Fruit fly (Drosophila melanogaster) whole organism, embryonic: ENCODE data around the gene CG3999.

Source experiments
- BEAF-32 ChIP-seq: fragments of 200-800 bp; sonication (Bioruptor generic); optimal IDR thresholded peaks from 3 replicates; lab custom pipeline; 2017; ENCODE audit warnings: missing biosample characterization, missing genetic modification characterization, mild to moderate bottlenecking, moderate library complexity, missing genetic modification reagents
- Blimp-1 ChIP-seq: fragments of 200-800 bp; sonication (Bioruptor generic); optimal IDR thresholded peaks from 3 replicates; lab custom pipeline; 2018; ENCODE audit warnings: missing biosample characterization, missing genetic modification characterization, mild to moderate bottlenecking, moderate library complexity, missing genetic modification reagents
- Bteb2 ChIP-seq: fragments of 200-800 bp; sonication (Bioruptor generic); optimal IDR thresholded peaks from 2 replicates; lab custom pipeline; 2016; ENCODE audit warnings: missing biosample characterization, missing genetic modification characterization
- CG10654 ChIP-seq: fragments of 200-800 bp; sonication (Bioruptor generic); optimal IDR thresholded peaks from 2 replicates; lab custom pipeline; 2016; ENCODE audit warnings: missing biosample characterization, missing genetic modification characterization
- CG11398 ChIP-seq: fragments of 200-800 bp; sonication (Bioruptor generic); optimal IDR thresholded peaks from 2 replicates; lab custom pipeline; 2016; ENCODE audit warnings: missing biosample characterization, missing genetic modification characterization
- CG12236 ChIP-seq: fragments of 200-800 bp; sonication (Bioruptor generic); optimal IDR thresholded peaks from 2 replicates; lab custom pipeline; 2016; ENCODE audit warnings: missing biosample characterization, missing genetic modification characterization
- CG13296 ChIP-seq: fragments of 200-800 bp; sonication (Bioruptor generic); optimal IDR thresholded peaks from 3 replicates; lab custom pipeline; 2018; ENCODE audit warnings: missing biosample characterization, mild to moderate bottlenecking, missing genetic modification characterization
- CG15073 ChIP-seq: fragments of 200-800 bp; sonication (Bioruptor generic); optimal IDR thresholded peaks from 2 replicates; lab custom pipeline; 2016; ENCODE audit warnings: missing biosample characterization, missing genetic modification characterization
- CG15601 ChIP-seq: fragments of 200-800 bp; sonication (Bioruptor generic); optimal IDR thresholded peaks from 3 replicates; lab custom pipeline; 2019; ENCODE audit warnings: missing biosample characterization, mild to moderate bottlenecking, missing genetic modification characterization, moderate library complexity
- CG16863 ChIP-seq: fragments of 200-800 bp; sonication (Bioruptor generic); optimal IDR thresholded peaks from 3 replicates; lab custom pipeline; 2016; ENCODE audit warnings: missing biosample characterization, missing genetic modification characterization
- CG17186 ChIP-seq: fragments of 200-800 bp; sonication (Bioruptor generic); optimal IDR thresholded peaks from 3 replicates; lab custom pipeline; 2017; ENCODE audit warnings: missing biosample characterization, missing genetic modification reagents, missing genetic modification characterization
- CG17802 ChIP-seq: fragments of 200-800 bp; sonication (Bioruptor generic); optimal IDR thresholded peaks from 2 replicates; lab custom pipeline; 2018; ENCODE audit warnings: missing biosample characterization, mild to moderate bottlenecking, missing genetic modification characterization, moderate library complexity
- CG18599 ChIP-seq: fragments of 200-800 bp; sonication (Bioruptor generic); optimal IDR thresholded peaks from 3 replicates; lab custom pipeline; 2017; ENCODE audit warnings: missing biosample characterization, missing genetic modification characterization, mild to moderate bottlenecking, moderate library complexity, missing genetic modification reagents
- CG3281 ChIP-seq: fragments of 200-800 bp; sonication (Bioruptor generic); optimal IDR thresholded peaks from 3 replicates; lab custom pipeline; 2017; ENCODE audit warnings: missing biosample characterization, mild to moderate bottlenecking, missing genetic modification characterization
- CG34224 ChIP-seq: fragments of 200-800 bp; sonication (Bioruptor generic); IDR thresholded peaks from 3 replicates; pipeline ENCODE4 v1.3.6; 2022; ENCODE audit warnings: missing biosample characterization, missing genetic modification characterization; ENCODE audit not compliant: partially characterized antibody
- CG4360 ChIP-seq: fragments of 200-800 bp; sonication (Bioruptor generic); IDR thresholded peaks from 2 replicates; pipeline ENCODE4 v1.3.6; 2022; ENCODE audit warnings: missing biosample characterization, missing genetic modification characterization
- CG4404 ChIP-seq: fragments of 200-800 bp; sonication (Bioruptor generic); IDR thresholded peaks from 2 replicates; pipeline ENCODE4 v1.3.6; 2022; ENCODE audit warnings: missing biosample characterization, missing genetic modification characterization
- CG4617 ChIP-seq: fragments of 200-800 bp; sonication (Bioruptor generic); optimal IDR thresholded peaks from 3 replicates; lab custom pipeline; 2016; ENCODE audit warnings: missing biosample characterization, missing genetic modification characterization, borderline replicate concordance
- CG6654 ChIP-seq: fragments of 200-800 bp; sonication (Bioruptor generic); optimal IDR thresholded peaks from 2 replicates; lab custom pipeline; 2017; ENCODE audit warnings: missing biosample characterization, mild to moderate bottlenecking, missing genetic modification characterization
- CG7271 ChIP-seq: fragments of 200-800 bp; sonication (Bioruptor generic); optimal IDR thresholded peaks from 2 replicates; lab custom pipeline; 2018; ENCODE audit warnings: missing biosample characterization, mild to moderate bottlenecking, missing genetic modification characterization, moderate library complexity
- CG9609 ChIP-seq: fragments of 200-800 bp; sonication (Bioruptor generic); optimal IDR thresholded peaks from 3 replicates; lab custom pipeline; 2016; ENCODE audit warnings: missing biosample characterization, missing genetic modification characterization
- Dad ChIP-seq: fragments of 200-800 bp; sonication (Bioruptor generic); optimal IDR thresholded peaks from 3 replicates; lab custom pipeline; 2016; ENCODE audit warnings: missing biosample characterization, missing genetic modification characterization
- Dbx ChIP-seq: fragments of 200-800 bp; sonication (Bioruptor generic); IDR thresholded peaks from 3 replicates; pipeline ENCODE4 v1.3.6; 2022; ENCODE audit warnings: missing biosample characterization, missing genetic modification characterization
- Ets97D ChIP-seq: fragments of 200-800 bp; sonication (Bioruptor generic); optimal IDR thresholded peaks from 3 replicates; lab custom pipeline; 2016; ENCODE audit warnings: missing biosample characterization, missing genetic modification characterization
- HLH3B ChIP-seq: fragments of 200-800 bp; sonication (Bioruptor generic); IDR thresholded peaks from 2 replicates; pipeline ENCODE4 v1.3.6; 2022; ENCODE audit warnings: missing biosample characterization, missing genetic modification characterization
- Hmx ChIP-seq: fragments of 200-800 bp; sonication (Bioruptor generic); optimal IDR thresholded peaks from 2 replicates; lab custom pipeline; 2016; ENCODE audit warnings: missing biosample characterization, missing genetic modification characterization
- Hsf ChIP-seq: fragments of 200-800 bp; sonication (Bioruptor generic); optimal IDR thresholded peaks from 3 replicates; lab custom pipeline; 2016; ENCODE audit warnings: missing biosample characterization, missing genetic modification characterization
- MBD-R2 ChIP-seq: fragments of 200-800 bp; sonication (Bioruptor generic); IDR thresholded peaks from 2 replicates; pipeline ENCODE4 v1.3.6; 2022; ENCODE audit warnings: missing biosample characterization, missing genetic modification characterization
- Med ChIP-seq: fragments of 200-800 bp; sonication (Bioruptor generic); peaks from one replicate; lab custom pipeline; 2016; ENCODE audit warnings: missing biosample characterization, missing genetic modification characterization, mild to moderate bottlenecking, inconsistent platforms, moderate library complexity
- Mes4 ChIP-seq: fragments of 200-800 bp; sonication (Bioruptor generic); optimal IDR thresholded peaks from 2 replicates; lab custom pipeline; 2016; ENCODE audit warnings: missing biosample characterization, missing genetic modification characterization
- Nf-YB ChIP-seq: fragments of 200-800 bp; sonication (Bioruptor generic); optimal IDR thresholded peaks from 3 replicates; lab custom pipeline; 2019; ENCODE audit warnings: missing biosample characterization, mild to moderate bottlenecking, missing genetic modification characterization, moderate library complexity
- Opbp ChIP-seq: fragments of 200-800 bp; sonication (Bioruptor generic); IDR thresholded peaks from 3 replicates; pipeline ENCODE4 v1.3.6; 2022; ENCODE audit warnings: missing biosample characterization, missing genetic modification characterization; ENCODE audit not compliant: partially characterized antibody
- Sox100B ChIP-seq: fragments of 200-800 bp; sonication (Bioruptor generic); optimal IDR thresholded peaks from 3 replicates; lab custom pipeline; 2018; ENCODE audit warnings: missing biosample characterization, mild to moderate bottlenecking, missing genetic modification characterization
- Spps ChIP-seq: fragments of 200-800 bp; sonication (Bioruptor generic); optimal IDR thresholded peaks from 2 replicates; lab custom pipeline; 2018; ENCODE audit warnings: missing biosample characterization, mild to moderate bottlenecking, missing genetic modification characterization
- ac ChIP-seq: fragments of 200-800 bp; sonication (Bioruptor generic); optimal IDR thresholded peaks from 3 replicates; lab custom pipeline; 2017; ENCODE audit warnings: missing biosample characterization, mild to moderate bottlenecking, missing genetic modification characterization
- btn ChIP-seq: fragments of 200-800 bp; sonication (Bioruptor generic); optimal IDR thresholded peaks from 2 replicates; lab custom pipeline; 2016; ENCODE audit warnings: missing biosample characterization, missing genetic modification characterization
- cato ChIP-seq: fragments of 200-800 bp; sonication (Bioruptor generic); optimal IDR thresholded peaks from 2 replicates; lab custom pipeline; 2016; ENCODE audit warnings: missing biosample characterization, missing genetic modification characterization, borderline replicate concordance
- chm ChIP-seq: fragments of 200-800 bp; sonication (Bioruptor generic); IDR thresholded peaks from 2 replicates; pipeline ENCODE4 v1.3.6; 2022; ENCODE audit warnings: missing biosample characterization, missing genetic modification characterization
- ems ChIP-seq: fragments of 200-800 bp; sonication (Bioruptor generic); optimal IDR thresholded peaks from 3 replicates; lab custom pipeline; 2016; ENCODE audit warnings: missing biosample characterization, missing genetic modification characterization
- ewg ChIP-seq: fragments of 200-800 bp; sonication (Bioruptor generic); optimal IDR thresholded peaks from 3 replicates; lab custom pipeline; 2017; ENCODE audit warnings: mild to moderate bottlenecking, missing biosample characterization, missing genetic modification reagents, missing genetic modification characterization
- fd64A ChIP-seq: fragments of 200-800 bp; sonication (Bioruptor generic); optimal IDR thresholded peaks from 3 replicates; lab custom pipeline; 2018; ENCODE audit warnings: missing biosample characterization, mild to moderate bottlenecking, missing genetic modification characterization
- fd96Cb ChIP-seq: fragments of 200-800 bp; sonication (Bioruptor generic); optimal IDR thresholded peaks from 2 replicates; lab custom pipeline; 2018; ENCODE audit warnings: missing biosample characterization, mild to moderate bottlenecking, missing genetic modification characterization, moderate library complexity
- ham ChIP-seq: fragments of 200-800 bp; sonication (Bioruptor generic); IDR thresholded peaks from 2 replicates; pipeline ENCODE4 v1.3.6; 2022; ENCODE audit warnings: missing biosample characterization, missing genetic modification characterization
- jigr1 ChIP-seq: fragments of 200-800 bp; sonication (Bioruptor generic); IDR thresholded peaks from 3 replicates; pipeline ENCODE4 v1.3.6; 2022; ENCODE audit warnings: missing biosample characterization, missing genetic modification characterization
- lmd ChIP-seq: fragments of 200-800 bp; sonication (Bioruptor generic); IDR thresholded peaks from 2 replicates; pipeline ENCODE4 v1.3.6; 2022; ENCODE audit warnings: missing biosample characterization, missing genetic modification characterization
- wdn ChIP-seq: fragments of 200-800 bp; sonication (Bioruptor generic); IDR thresholded peaks from 2 replicates; pipeline ENCODE4 v1.3.6; 2022; ENCODE audit warnings: missing biosample characterization, missing genetic modification characterization
- zen2 ChIP-seq: fragments of 200-800 bp; sonication (Bioruptor generic); IDR thresholded peaks from 3 replicates; pipeline ENCODE4 v1.3.6; 2022; ENCODE audit warnings: missing biosample characterization, missing genetic modification characterization; ENCODE audit not compliant: partially characterized antibody
- zfh2 ChIP-seq: fragments of 200-800 bp; sonication (Bioruptor generic); optimal IDR thresholded peaks from 2 replicates; lab custom pipeline; 2016; ENCODE audit warnings: missing biosample characterization, missing genetic modification characterization

The CG3999 gene

dm6 chr3R:10268101-10268864 lies 17.0 kb downstream of the CG3999 start (continued):
- TF ChIP-seq Mes4 (GFP tag; lab: Kevin White, UChicago), result peak; percentile 62
- peak; percentile 62 for TF ChIP-seq Hmx (GFP tag; lab: Kevin White, UChicago)
- no peak for TF ChIP-seq btn
- peak; percentile 3 for TF ChIP-seq CG15073 (GFP tag; lab: Kevin White, UChicago)
- TF ChIP-seq jigr1 (GFP tag; lab: Robert Waterston, UW), result no peak
- peak; percentile 51; the same call in 1 of the 2 replicates for TF ChIP-seq ham (GFP tag; lab: Robert Waterston, UW)
- peak; percentile 83 for TF ChIP-seq fd96Cb (tag; lab: Kevin White, UChicago)
- peak; percentile 91 for TF ChIP-seq CG3281 (GFP tag; lab: Kevin White, UChicago)
- peak; percentile 86 for TF ChIP-seq Sox100B (GFP tag; lab: Kevin White, UChicago)
- TF ChIP-seq Dad (GFP tag; lab: Kevin White, UChicago), result peak; percentile 64
- peak; percentile 60 for TF ChIP-seq CG10654 (GFP tag; lab: Kevin White, UChicago)
- peak; percentile 23 for TF ChIP-seq CG4617 (GFP tag; lab: Kevin White, UChicago)
- peak; percentile 18 for TF ChIP-seq CG17186 (GFP tag; lab: Kevin White, UChicago)
- peak; percentile 61 for TF ChIP-seq Nf-YB (GFP tag; lab: Kevin White, UChicago)
- TF ChIP-seq HLH3B, result peak; percentile 76
- TF ChIP-seq CG34224 (GFP tag; lab: Robert Waterston, UW), result peak; percentile 19; the same call in 1 of the 3 replicates
- TF ChIP-seq wdn (GFP tag; lab: Robert Waterston, UW), result peak; percentile 57; the same call in 1 of the 2 replicates
- TF ChIP-seq Med (GFP tag; lab: Kevin White, UChicago), result peak; percentile 93
- TF ChIP-seq CG15601 (tag; lab: Kevin White, UChicago), result peak; percentile 63
- TF ChIP-seq CG7271 (tag; lab: Kevin White, UChicago), result no peak
- no peak for TF ChIP-seq BEAF-32
- peak; percentile 65; the same call in 1 of the 2 replicates for TF ChIP-seq chm (GFP tag; lab: Robert Waterston, UW)
- TF ChIP-seq CG9609 (GFP tag; lab: Kevin White, UChicago), result peak; percentile 84
- TF ChIP-seq fd64A (GFP tag; lab: Kevin White, UChicago), result no peak
- peak; percentile 24 for TF ChIP-seq CG12236 (GFP tag; lab: Kevin White, UChicago)
- TF ChIP-seq Spps, result peak; percentile 6
- TF ChIP-seq ewg (GFP tag; lab: Kevin White, UChicago), result peak; percentile 75
- TF ChIP-seq Dbx (GFP tag; lab: Robert Waterston, UW), result peak; percentile 65; the same call in 2 of the 3 replicates
- peak; percentile 75 for TF ChIP-seq Blimp-1 (GFP tag; lab: Kevin White, UChicago)
- TF ChIP-seq zfh2 (GFP tag; lab: Kevin White, UChicago), result peak; percentile 85
- peak; percentile 50 for TF ChIP-seq ems (GFP tag; lab: Kevin White, UChicago)
- TF ChIP-seq Bteb2, result peak; percentile 82
- peak; percentile 54 for TF ChIP-seq CG4404 (GFP tag; lab: Robert Waterston, UW)
- peak; percentile 66 for TF ChIP-seq CG11398 (GFP tag; lab: Kevin White, UChicago)
- TF ChIP-seq lmd, result peak; percentile 80
- TF ChIP-seq cato, result peak; percentile 41
- peak; percentile 88 for TF ChIP-seq CG18599 (GFP tag; lab: Kevin White, UChicago)
- TF ChIP-seq CG16863, result peak; percentile 77
- TF ChIP-seq CG6654 (GFP tag; lab: Kevin White, UChicago), result peak; percentile 58
- 0 out of 3 replicates have a peak, but pooled peaks have one; percentile 15 for TF ChIP-seq zen2
- peak; percentile 84 for TF ChIP-seq Hsf (GFP tag; lab: Kevin White, UChicago)
- peak; percentile 42 for TF ChIP-seq Ets97D
- peak; percentile 33 for TF ChIP-seq CG17802 (tag; lab: Kevin White, UChicago)
- peak; percentile 33; the same call in 1 of the 2 replicates for TF ChIP-seq CG4360
- TF ChIP-seq MBD-R2 (GFP tag; lab: Robert Waterston, UW), result peak; percentile 36; the same call in 1 of the 2 replicates
- TF ChIP-seq CG13296 (GFP tag; lab: Kevin White, UChicago), result peak; percentile 81
- peak; percentile 43; the same call in 1 of the 3 replicates for TF ChIP-seq Opbp (GFP tag; lab: Robert Waterston, UW)
- no peak for TF ChIP-seq ac (GFP tag; lab: Kevin White, UChicago)
